Worm (Caenorhabditis elegans) whole organism, L4/young adult: Measurements from ENCODE around the gene lgc-34.

Source experiments
- W03F9.2 ChIP-seq: fragments of 150-350 bp; optimal IDR thresholded peaks from 2 replicates; lab custom pipeline; 2014; ENCODE audit warnings: missing biosample characterization, missing genetic modification characterization
- dao-5 ChIP-seq: sonication (generic microtip); optimal IDR thresholded peaks from 2 replicates; lab custom pipeline; 2016; ENCODE audit warnings: missing genotype, missing genetic modification characterization, moderate library complexity, missing compliant biosample characterization
- him-1 ChIP-seq: sonication (generic microtip); optimal IDR thresholded peaks from 2 replicates; lab custom pipeline; 2016; ENCODE audit warnings: missing genotype, missing genetic modification reagents, missing genetic modification characterization, missing compliant biosample characterization

DNA sequence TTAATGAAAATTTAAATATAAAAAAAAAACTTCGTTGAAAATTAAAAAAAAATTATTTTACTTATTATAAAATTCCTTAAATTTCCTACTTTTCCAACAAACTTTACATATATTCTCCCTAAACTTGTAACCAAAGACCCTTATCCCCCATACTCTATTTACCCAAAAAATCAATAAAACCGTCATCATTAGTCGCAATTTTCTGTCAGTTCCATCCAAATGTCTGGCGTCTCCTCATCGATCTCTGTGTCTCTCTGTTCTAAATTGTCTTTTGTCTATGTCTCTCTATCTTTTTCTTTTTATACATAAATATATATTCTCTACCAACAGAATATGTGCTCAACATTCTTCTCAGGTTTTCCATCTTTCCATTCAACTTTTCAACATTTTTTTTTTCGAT lies 29.0 kb downstream of the lgc-34 start:
- TF ChIP-seq him-1 (tag; lab: Kevin White, UChicago) (no peak), dao-5 (tag; lab: Kevin White, UChicago) (no peak), W03F9.2 (tag; lab: Kevin White, UChicago) (no peak)
